Fruit fly (Drosophila melanogaster) whole organism: ENCODE results near the gene CG14301.

Experiments
- Dll ChIP-seq: fragments of >200 bp; optimal IDR thresholded peaks from 2 replicates; lab custom pipeline; 2017
- psq ChIP-seq: fragments of >200 bp; optimal IDR thresholded peaks from 2 replicates; lab custom pipeline; 2017
- usp ChIP-seq: fragments of >200 bp; optimal IDR thresholded peaks from 2 replicates; lab custom pipeline; 2017; ENCODE audit warnings: missing biosample characterization, missing genetic modification characterization, mixed read lengths

DNA sequence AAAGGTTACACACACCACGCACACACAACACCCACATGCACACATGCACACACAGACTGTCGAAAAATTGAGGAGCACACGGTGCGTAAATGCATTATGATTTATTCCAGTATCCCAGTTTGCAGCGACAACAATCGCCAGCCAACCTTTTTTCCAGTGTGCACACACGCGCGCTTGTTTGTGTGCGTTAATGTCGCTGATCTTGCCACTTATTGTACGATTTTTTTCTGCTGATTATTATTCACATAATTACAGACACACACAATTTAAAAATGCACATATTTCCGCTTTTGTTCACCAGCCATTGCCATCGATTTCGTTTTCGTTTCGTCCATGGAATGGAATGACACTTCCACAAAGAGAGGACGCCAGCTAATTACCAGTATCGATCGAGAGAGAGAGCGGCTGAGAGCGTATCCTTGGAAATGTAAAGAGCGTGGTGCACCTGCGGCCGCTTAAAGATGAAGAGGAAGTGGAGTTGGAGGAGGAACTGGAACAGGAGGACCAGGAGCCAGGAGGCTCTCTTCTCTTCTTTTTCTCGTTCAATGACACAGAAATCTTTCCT, 17.2 kb upstream of the CG14301 start:
- TF ChIP-seq psq (lab: Kevin White, UChicago), result no peak
- TF ChIP-seq usp (GFP tag; lab: Kevin White, UChicago), result no peak
- TF ChIP-seq Dll, result peak; percentile 61
